Worm (Caenorhabditis elegans): ENCODE results near the gene C16C8.8.
A peak's percentile ranks its signal among the peaks of the same experiment; 100 is the strongest.

Gene C16C8.8

ce11 chrII:3439842-3440640 lies 21.4 kb downstream of the C16C8.8 start:
- TF ChIP-seq elt-2 (tag; optimal IDR thresholded peaks at IDR 0.05) (peak; percentile 39), nhr-11 (tag; optimal IDR thresholded peaks at IDR 0.05) (no peak)

- TF ChIP-seq fax-1 (tag; optimal IDR thresholded peaks at IDR 0.05) (peak; percentile 24), nfya-1 (tag; optimal IDR thresholded peaks at IDR 0.05) (no peak), pqm-1 (tag; optimal IDR thresholded peaks at IDR 0.05) (no peak), ets-4 (tag; optimal IDR thresholded peaks at IDR 0.05) (no peak), lim-6 (tag; optimal IDR thresholded peaks at IDR 0.05) (no peak), fkh-6 (tag; optimal IDR thresholded peaks at IDR 0.05) (no peak), sox-4 (tag; optimal IDR thresholded peaks at IDR 0.05) (peak; percentile 62), odd-2 (tag; optimal IDR thresholded peaks at IDR 0.05) (no peak), pha-4 (tag; optimal IDR thresholded peaks at IDR 0.05) (no peak), hlh-30 (tag; optimal IDR thresholded peaks at IDR 0.05; ENCODE audit: insufficient read depth) (no peak), sox-2 (GFP tag; IDR thresholded peaks at IDR 0.05) (no peak), ceh-34 (tag; optimal IDR thresholded peaks at IDR 0.05) (no peak), madf-2 (tag; optimal IDR thresholded peaks at IDR 0.05) (peak; percentile 19), ceh-14 (tag; optimal IDR thresholded peaks at IDR 0.05) (peak; percentile 47), ceh-24 (tag; optimal IDR thresholded peaks at IDR 0.05) (no peak), sdc-2 (tag; optimal IDR thresholded peaks at IDR 0.05) (peak; percentile 44), pat-9 (tag; optimal IDR thresholded peaks at IDR 0.05) (peak; percentile 29), lin-11 (tag; optimal IDR thresholded peaks at IDR 0.05) (peak; percentile 15), Y22D7AL.16 (tag; optimal IDR thresholded peaks at IDR 0.05) (peak; percentile 42), elt-2 (tag; optimal IDR thresholded peaks at IDR 0.05) (peak; percentile 97), ttx-3 (tag; optimal IDR thresholded peaks at IDR 0.05) (no peak), C08G9.2 (tag; optimal IDR thresholded peaks at IDR 0.05) (peak; percentile 12), nhr-11 (tag; optimal IDR thresholded peaks at IDR 0.05) (no peak), ceh-45 (GFP tag; IDR thresholded peaks at IDR 0.05) (0 out of 2 replicates have a peak, but pooled peaks have one; percentile 51), tbx-7 (tag; optimal IDR thresholded peaks at IDR 0.05) (no peak), pag-3 (tag; optimal IDR thresholded peaks at IDR 0.05; ENCODE audit: borderline replicate concordance) (no peak), tbx-2 (tag; optimal IDR thresholded peaks at IDR 0.05) (peak; percentile 8), unc-55 (GFP tag; optimal IDR thresholded peaks at IDR 0.05) (no peak), rnt-1 (tag; optimal IDR thresholded peaks at IDR 0.05) (no peak), gmeb-2 (tag; optimal IDR thresholded peaks at IDR 0.05) (peak; percentile 59), hlh-15 (tag; optimal IDR thresholded peaks at IDR 0.05) (peak; percentile 20), eyg-1 (tag; optimal IDR thresholded peaks at IDR 0.05) (no peak), hlh-13 (GFP tag; optimal IDR thresholded peaks at IDR 0.05) (peak; percentile 48), hlh-6 (tag; optimal IDR thresholded peaks at IDR 0.05) (peak; percentile 63), dmd-4 (tag; optimal IDR thresholded peaks at IDR 0.05; ENCODE audit: borderline replicate concordance) (peak; percentile 31), C38D4.7 (GFP tag; optimal IDR thresholded peaks at IDR 0.05) (peak; percentile 57), elt-4 (tag; optimal IDR thresholded peaks at IDR 0.05) (no peak), ceh-6 (GFP tag; optimal IDR thresholded peaks at IDR 0.05) (peak; percentile 64), ceh-48 (tag; optimal IDR thresholded peaks at IDR 0.05) (no peak), ref-2 (tag; optimal IDR thresholded peaks at IDR 0.05) (no peak), hlh-8 (tag; optimal IDR thresholded peaks at IDR 0.05) (no peak), fkh-10 (GFP tag; optimal IDR thresholded peaks at IDR 0.05) (no peak), ztf-16 (tag; optimal IDR thresholded peaks at IDR 0.05) (no peak), ceh-19 (GFP tag; optimal IDR thresholded peaks at IDR 0.05) (peak; percentile 16), syd-9 (tag; optimal IDR thresholded peaks at IDR 0.05) (no peak), che-1 (tag; optimal IDR thresholded peaks at IDR 0.05) (peak; percentile 63), ceh-30 (tag; optimal IDR thresholded peaks at IDR 0.05) (no peak), unc-3 (GFP tag; conservative IDR thresholded peaks at IDR 0.05) (peak; percentile 56; the same call in 1 of the 2 replicates), unc-3 (tag; optimal IDR thresholded peaks at IDR 0.05) (no peak)
Observed at ce11 chrII:3439244-3439698, 22.2 kb downstream of the C16C8.8 start.

Data from whole organism, late embryonic.